Fruit fly (Drosophila melanogaster) whole organism, prepupa: Measurements from ENCODE around the gene brm.

Experiments
- CG16779 ChIP-seq: fragments of 200-800 bp; sonication (Bioruptor generic); optimal IDR thresholded peaks from 3 replicates; lab custom pipeline; 2017; ENCODE audit warnings: missing biosample characterization, mild to moderate bottlenecking, missing genetic modification characterization
- Sox14 ChIP-seq: fragments of 200-800 bp; sonication (Bioruptor generic); optimal IDR thresholded peaks from 3 replicates; lab custom pipeline; 2016; ENCODE audit warnings: missing biosample characterization, missing genetic modification characterization

dm6 chr3L:16027163-16027633, 44.5 kb upstream of the brm start:
- TF ChIP-seq CG16779 (tag; lab: Kevin White, UChicago) (peak; percentile 39), Sox14 (GFP tag; lab: Kevin White, UChicago) (peak; percentile 61)
